Fruit fly (Drosophila melanogaster) whole organism, prepupa: ENCODE results near the gene CG10337.

ENCODE experiments used
- Blimp-1 ChIP-seq: fragments of 200-800 bp; sonication (Bioruptor generic); optimal IDR thresholded peaks from 3 replicates; lab custom pipeline; 2017; ENCODE audit warnings: missing biosample characterization, missing genetic modification characterization, mild to moderate bottlenecking, moderate library complexity, missing genetic modification reagents
- CG10669 ChIP-seq: fragments of 200-800 bp; sonication (Bioruptor generic); optimal IDR thresholded peaks from 3 replicates; lab custom pipeline; 2018; ENCODE audit warnings: missing biosample characterization, mild to moderate bottlenecking, missing genetic modification characterization, moderate library complexity
- CG11294 ChIP-seq: fragments of 200-800 bp; sonication (Bioruptor generic); IDR thresholded peaks from 2 replicates; pipeline ENCODE4 v1.3.6; 2022; ENCODE audit warnings: missing biosample characterization, missing genetic modification characterization
- CG11902 ChIP-seq: fragments of 200-800 bp; sonication (Bioruptor generic); optimal IDR thresholded peaks from 3 replicates; lab custom pipeline; 2016; ENCODE audit warnings: missing biosample characterization, missing genetic modification characterization
- CG15336 ChIP-seq: fragments of 200-800 bp; sonication (Bioruptor generic); IDR thresholded peaks from 2 replicates; pipeline ENCODE4 v1.3.6; 2022; ENCODE audit warnings: missing biosample characterization, missing genetic modification characterization
- CG16779 ChIP-seq: fragments of 200-800 bp; sonication (Bioruptor generic); optimal IDR thresholded peaks from 3 replicates; lab custom pipeline; 2017; ENCODE audit warnings: missing biosample characterization, mild to moderate bottlenecking, missing genetic modification characterization
- CG3032 ChIP-seq: fragments of 200-800 bp; optimal IDR thresholded peaks from 2 replicates; lab custom pipeline; 2019; ENCODE audit warnings: missing biosample characterization, mild to moderate bottlenecking, missing genetic modification characterization, moderate library complexity
- CG32006 ChIP-seq: fragments of 200-800 bp; sonication (Bioruptor generic); optimal IDR thresholded peaks from 3 replicates; lab custom pipeline; 2017; ENCODE audit warnings: missing biosample characterization, mild to moderate bottlenecking, missing genetic modification characterization
- CG34406 ChIP-seq: fragments of 200-800 bp; sonication (Bioruptor generic); optimal IDR thresholded peaks from 3 replicates; lab custom pipeline; 2016; ENCODE audit warnings: missing biosample characterization, missing genetic modification characterization
- CG3919 ChIP-seq: fragments of 200-800 bp; sonication (Bioruptor generic); optimal IDR thresholded peaks from 3 replicates; lab custom pipeline; 2016; ENCODE audit warnings: missing biosample characterization, missing genetic modification characterization
- CG6163 ChIP-seq: fragments of 200-800 bp; sonication (Bioruptor generic); IDR thresholded peaks from 3 replicates; pipeline ENCODE4 v1.3.6; 2022; ENCODE audit warnings: missing biosample characterization, missing genetic modification characterization
- CG6792 ChIP-seq: fragments of 200-800 bp; sonication (Bioruptor generic); optimal IDR thresholded peaks from 3 replicates; lab custom pipeline; 2016; ENCODE audit warnings: missing biosample characterization, missing genetic modification characterization
- CG6854 ChIP-seq: fragments of 200-800 bp; sonication (Bioruptor generic); optimal IDR thresholded peaks from 2 replicates; lab custom pipeline; 2017; ENCODE audit warnings: missing biosample characterization, mild to moderate bottlenecking, missing genetic modification characterization
- CG8119 ChIP-seq: fragments of 200-800 bp; sonication (Bioruptor generic); IDR thresholded peaks from 3 replicates; pipeline ENCODE4 v1.3.6; 2022; ENCODE audit warnings: missing biosample characterization, missing genetic modification characterization
- CG8319 ChIP-seq: fragments of 200-800 bp; sonication (Bioruptor generic); optimal IDR thresholded peaks from 3 replicates; lab custom pipeline; 2016; ENCODE audit warnings: missing biosample characterization, missing genetic modification characterization
- CG9139 ChIP-seq: fragments of 200-800 bp; sonication (Bioruptor generic); optimal IDR thresholded peaks from 3 replicates; lab custom pipeline; 2017; ENCODE audit warnings: missing biosample characterization, mild to moderate bottlenecking, missing genetic modification characterization
- Eip75B ChIP-seq: fragments of 200-800 bp; sonication (Bioruptor generic); optimal IDR thresholded peaks from 3 replicates; lab custom pipeline; 2016; ENCODE audit warnings: missing biosample characterization, missing genetic modification characterization
- Eip78C ChIP-seq: fragments of 200-800 bp; sonication (Bioruptor generic); peaks from one replicate; lab custom pipeline; 2016; ENCODE audit warnings: missing biosample characterization, missing genetic modification characterization
- Ets21C ChIP-seq: fragments of 200-800 bp; sonication (Bioruptor generic); optimal IDR thresholded peaks from 3 replicates; lab custom pipeline; 2016; ENCODE audit warnings: missing biosample characterization, missing genetic modification characterization
- Ets96B ChIP-seq: fragments of 200-800 bp; optimal IDR thresholded peaks from 2 replicates; lab custom pipeline; 2019; ENCODE audit warnings: missing biosample characterization, mild to moderate bottlenecking, missing genetic modification characterization, moderate library complexity
- Gug ChIP-seq: fragments of 200-800 bp; sonication (Bioruptor generic); IDR thresholded peaks from 2 replicates; pipeline ENCODE4 v1.3.6; 2022; ENCODE audit warnings: missing biosample characterization, missing genetic modification characterization
- Hr38 ChIP-seq: sonication (Bioruptor generic); optimal IDR thresholded peaks from 2 replicates; lab custom pipeline; 2016; ENCODE audit warnings: missing biosample characterization, missing genetic modification characterization
- Hr39 ChIP-seq: fragments of 200-800 bp; sonication (Bioruptor generic); optimal IDR thresholded peaks from 2 replicates; lab custom pipeline; 2016; ENCODE audit warnings: missing biosample characterization, missing genetic modification characterization
- Lpt ChIP-seq: fragments of 200-800 bp; sonication (Bioruptor generic); optimal IDR thresholded peaks from 3 replicates; lab custom pipeline; 2016; ENCODE audit warnings: missing biosample characterization, missing genetic modification characterization
- Met ChIP-seq: fragments of 200-800 bp; sonication (Bioruptor generic); optimal IDR thresholded peaks from 3 replicates; lab custom pipeline; 2016; ENCODE audit warnings: missing biosample characterization, missing genetic modification characterization
- Sox102F ChIP-seq: fragments of 200-800 bp; sonication (Bioruptor generic); optimal IDR thresholded peaks from 2 replicates; lab custom pipeline; 2016; ENCODE audit warnings: missing biosample characterization, mild to moderate bottlenecking, missing genetic modification characterization
- Sox14 ChIP-seq: fragments of 200-800 bp; sonication (Bioruptor generic); optimal IDR thresholded peaks from 3 replicates; lab custom pipeline; 2016; ENCODE audit warnings: missing biosample characterization, missing genetic modification characterization
- Sox15 ChIP-seq: fragments of 200-800 bp; sonication (Bioruptor generic); optimal IDR thresholded peaks from 3 replicates; lab custom pipeline; 2016; ENCODE audit warnings: missing biosample characterization, missing genetic modification characterization
- achi ChIP-seq: fragments of 200-800 bp; sonication (Bioruptor generic); optimal IDR thresholded peaks from 3 replicates; lab custom pipeline; 2016; ENCODE audit warnings: missing biosample characterization, missing genetic modification characterization
- cyc ChIP-seq: fragments of 200-800 bp; sonication (Bioruptor generic); optimal IDR thresholded peaks from 3 replicates; lab custom pipeline; 2016; ENCODE audit warnings: missing biosample characterization, missing genetic modification characterization
- dsx ChIP-seq: fragments of 200-800 bp; optimal IDR thresholded peaks from 3 replicates; lab custom pipeline; 2019; ENCODE audit warnings: missing biosample characterization, mild to moderate bottlenecking, missing genetic modification characterization, moderate library complexity; ENCODE audit not compliant: poor library complexity, severe bottlenecking
- eg ChIP-seq: fragments of 200-800 bp; sonication (Bioruptor generic); IDR thresholded peaks from 3 replicates; pipeline ENCODE4 v1.3.6; 2022; ENCODE audit warnings: missing biosample characterization, missing genetic modification characterization
- esn ChIP-seq: fragments of 200-800 bp; sonication (Bioruptor generic); optimal IDR thresholded peaks from 2 replicates; lab custom pipeline; 2016; ENCODE audit warnings: missing biosample characterization, mild to moderate bottlenecking, missing genetic modification characterization, moderate library complexity
- fd59A ChIP-seq: fragments of 200-800 bp; sonication (Bioruptor generic); optimal IDR thresholded peaks from 2 replicates; lab custom pipeline; 2017; ENCODE audit warnings: missing biosample characterization, mild to moderate bottlenecking, missing genetic modification characterization, missing genetic modification reagents
- fd85E ChIP-seq: fragments of 200-800 bp; sonication (Bioruptor generic); optimal IDR thresholded peaks from 3 replicates; lab custom pipeline; 2016; ENCODE audit warnings: missing biosample characterization, missing genetic modification characterization
- fkh ChIP-seq: fragments of 200-800 bp; sonication (Bioruptor generic); optimal IDR thresholded peaks from 3 replicates; lab custom pipeline; 2017; ENCODE audit warnings: missing biosample characterization, mild to moderate bottlenecking, missing genetic modification characterization, moderate library complexity
- lz ChIP-seq: fragments of 200-800 bp; sonication (Bioruptor generic); optimal IDR thresholded peaks from 3 replicates; lab custom pipeline; 2016; ENCODE audit warnings: missing biosample characterization, missing genetic modification characterization
- net ChIP-seq: fragments of 200-800 bp; sonication (Bioruptor generic); optimal IDR thresholded peaks from 3 replicates; lab custom pipeline; 2016; ENCODE audit warnings: missing biosample characterization, missing genetic modification characterization
- pdm3 ChIP-seq: fragments of 200-800 bp; sonication (Bioruptor generic); optimal IDR thresholded peaks from 3 replicates; lab custom pipeline; 2016; ENCODE audit warnings: missing biosample characterization, missing genetic modification characterization
- salr ChIP-seq, 2 experiments: fragments of 200-800 bp; sonication (Bioruptor generic); optimal IDR thresholded peaks; 3 replicates each; lab custom pipeline; 2016 to 2018; ENCODE audit warnings: missing biosample characterization in 2 of 2, missing genetic modification characterization in 2 of 2, mild to moderate bottlenecking in 1 of 2
- spab ChIP-seq: fragments of 200-800 bp; sonication (Bioruptor generic); optimal IDR thresholded peaks from 2 replicates; lab custom pipeline; 2017; ENCODE audit warnings: missing biosample characterization, mild to moderate bottlenecking, missing genetic modification characterization, missing genetic modification reagents
- ss ChIP-seq, 2 experiments: fragments of 200-800 bp; sonication (Bioruptor generic); optimal IDR thresholded peaks; 2 replicates in 1 of 2; 3 replicates in 1 of 2; lab custom pipeline; 2017 to 2018; ENCODE audit warnings: mild to moderate bottlenecking in 2 of 2, missing biosample characterization in 2 of 2, missing genetic modification characterization in 2 of 2, moderate library complexity in 1 of 2
- svp ChIP-seq: fragments of 200-800 bp; sonication (Bioruptor generic); peaks from one replicate; lab custom pipeline; 2016; ENCODE audit warnings: missing biosample characterization, missing genetic modification characterization
- vri ChIP-seq: fragments of 200-800 bp; sonication (Bioruptor generic); optimal IDR thresholded peaks from 3 replicates; lab custom pipeline; 2016; ENCODE audit warnings: missing biosample characterization, mild to moderate bottlenecking, missing genetic modification characterization

The CG10337 gene

dm6 chr2L:19577187-19577765, 30.5 kb upstream of the CG10337 start, which contains the start of the genes spi and msb1l (continued):
- TF ChIP-seq Sox15 (GFP tag; lab: Kevin White, UChicago) (peak; percentile 21), Eip78C (peak; percentile 58), CG6792 (GFP tag; lab: Kevin White, UChicago) (no peak), Ets21C (GFP tag; lab: Kevin White, UChicago) (no peak), CG3032 (peak; percentile 57), esn (peak; percentile 55), CG32006 (GFP tag; lab: Kevin White, UChicago) (no peak), Lpt (GFP tag; lab: Kevin White, UChicago) (no peak), CG10669 (no peak), Blimp-1 (GFP tag; lab: Kevin White, UChicago) (peak; percentile 14), Met (peak; percentile 25), Ets96B (tag; lab: Kevin White, UChicago) (no peak), Sox14 (peak; percentile 1), Eip75B (GFP tag; lab: Kevin White, UChicago) (no peak), CG11294 (no peak), cyc (GFP tag; lab: Kevin White, UChicago) (peak; percentile 48), Gug (GFP tag; lab: Robert Waterston, UW) (no peak), CG8319 (GFP tag; lab: Kevin White, UChicago) (peak; percentile 16), svp (GFP tag; lab: Kevin White, UChicago) (no peak), lz (GFP tag; lab: Kevin White, UChicago) (peak; percentile 33), CG3919 (GFP tag; lab: Kevin White, UChicago) (peak; percentile 15), CG6854 (GFP tag; lab: Kevin White, UChicago) (no peak)
- TF ChIP-seq, all 60 proteins: peak for 23

- no peak for TF ChIP-seq Hr38 (GFP tag; lab: Kevin White, UChicago)
- TF ChIP-seq salr (GFP tag; optimal IDR thresholded peaks at IDR 0.05; lab: Kevin White, UChicago): no peak
- peak; percentile 3 for TF ChIP-seq CG6854 (GFP tag; lab: Kevin White, UChicago)
- TF ChIP-seq ss (GFP tag; optimal IDR thresholded peaks at IDR 0.05; lab: Kevin White, UChicago): peak in 1 of 2 experiments; percentile 22
- TF ChIP-seq achi (GFP tag; lab: Kevin White, UChicago): no peak
- TF ChIP-seq Sox102F: peak; percentile 1
- 0 out of 3 replicates have a peak, but pooled peaks have one; percentile 33 for TF ChIP-seq eg
- peak; percentile 12 for TF ChIP-seq Blimp-1 (GFP tag; lab: Kevin White, UChicago)
- TF ChIP-seq fd59A (GFP tag; lab: Kevin White, UChicago): peak; percentile 31
- TF ChIP-seq Eip75B (GFP tag; lab: Kevin White, UChicago): peak; percentile 22
- TF ChIP-seq CG16779: peak; percentile 3
- peak; percentile 73 for TF ChIP-seq fkh (GFP tag; lab: Kevin White, UChicago)
- peak; percentile 32 for TF ChIP-seq fd85E (GFP tag; lab: Kevin White, UChicago)
- no peak for TF ChIP-seq vri
- peak; percentile 87 for TF ChIP-seq Eip78C
- peak; percentile 63; the same call in 2 of the 3 replicates for TF ChIP-seq CG6163 (GFP tag; lab: Robert Waterston, UW)
- TF ChIP-seq CG32006 (GFP tag; lab: Kevin White, UChicago): peak; percentile 20
- TF ChIP-seq, all 60 proteins: peak for 13
These were observed 29.7 kb upstream of the CG10337 start for dm6 chr2L:19576299-19576971.

DNA sequence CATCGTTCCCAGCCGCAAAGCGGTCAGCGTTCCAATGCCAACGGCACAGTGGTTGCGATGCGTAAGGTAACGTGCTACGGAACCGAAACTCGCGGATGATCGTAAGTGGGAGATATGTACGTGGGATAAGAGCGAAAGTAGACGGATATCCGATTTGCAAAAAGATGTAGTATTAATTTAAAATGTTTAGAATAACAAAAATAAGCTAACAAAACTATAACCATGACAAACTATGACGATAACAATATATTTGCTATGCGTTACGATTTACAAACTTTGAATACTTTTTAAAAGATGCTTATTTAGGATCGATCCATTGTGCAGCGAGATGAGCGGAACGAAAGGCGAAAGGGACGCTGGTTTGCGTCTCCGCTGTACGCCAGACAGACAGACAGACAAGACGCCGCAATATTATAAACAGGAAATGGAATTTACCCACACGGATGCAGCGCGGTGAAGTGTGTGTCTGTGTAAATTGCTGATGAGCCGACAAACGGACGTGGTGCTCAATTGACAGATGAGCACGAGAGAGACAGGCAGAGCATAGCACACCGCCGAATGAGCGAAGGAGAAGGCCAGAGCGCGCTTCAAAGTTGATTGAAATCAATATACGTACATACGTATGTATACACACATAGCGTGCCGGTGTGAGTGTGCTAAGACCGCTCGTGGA, 29.0 kb upstream of the CG10337 start:
- TF ChIP-seq Hr38 (GFP tag; lab: Kevin White, UChicago) (no peak), cyc (GFP tag; lab: Kevin White, UChicago) (peak; percentile 97), ss (GFP tag; optimal IDR thresholded peaks at IDR 0.05; lab: Kevin White, UChicago) (peak; percentile 87 to 93), fd59A (GFP tag; lab: Kevin White, UChicago) (peak; percentile 96), CG15336 (peak; percentile 96), fd85E (GFP tag; lab: Kevin White, UChicago) (peak; percentile 60), pdm3 (GFP tag; lab: Kevin White, UChicago) (peak; percentile 97), CG8119 (GFP tag; lab: Robert Waterston, UW) (peak; percentile 97), spab (GFP tag; lab: Kevin White, UChicago) (peak; percentile 95), Hr39 (GFP tag; lab: Kevin White, UChicago) (peak; percentile 97), CG34406 (GFP tag; lab: Kevin White, UChicago) (peak; percentile 95), Eip78C (peak; percentile 99), CG9139 (GFP tag; lab: Kevin White, UChicago) (peak; percentile 70), CG6792 (GFP tag; lab: Kevin White, UChicago) (peak; percentile 93), CG8319 (GFP tag; lab: Kevin White, UChicago) (peak; percentile 95), Met (peak; percentile 97), CG11902 (GFP tag; lab: Kevin White, UChicago) (peak; percentile 93), net (GFP tag; lab: Kevin White, UChicago) (peak; percentile 97), Eip75B (GFP tag; lab: Kevin White, UChicago) (peak; percentile 96), dsx (GFP tag; lab: Kevin White, UChicago) (peak; percentile 89)
